Worm (Caenorhabditis elegans) whole organism, L1 larva: ENCODE measurements around the gene trap-4.

Experiments
- ceh-8 ChIP-seq: fragments of 200-800 bp; sonication (Bioruptor generic); optimal IDR thresholded peaks from 2 replicates; lab custom pipeline; 2018; ENCODE audit warnings: mild to moderate bottlenecking, missing genetic modification characterization, moderate library complexity, missing compliant biosample characterization
- fkh-4 ChIP-seq: sonication (generic microtip); optimal IDR thresholded peaks from 2 replicates; lab custom pipeline; 2016; ENCODE audit warnings: missing compliant biosample characterization, missing genetic modification characterization, borderline replicate concordance
- fos-1 ChIP-seq: fragments of 150-350 bp; optimal IDR thresholded peaks from 2 replicates; lab custom pipeline; 2014; ENCODE audit warnings: missing biosample characterization, missing genetic modification characterization
- lsy-2 ChIP-seq, 2 experiments: fragments of 150-350 bp; optimal IDR thresholded peaks; 2 replicates each; lab custom pipeline; 2014; ENCODE audit warnings: missing biosample characterization in 2 of 2, missing genetic modification characterization in 2 of 2
- nhr-11 ChIP-seq: fragments of 150-350 bp; optimal IDR thresholded peaks from 2 replicates; lab custom pipeline; 2014; ENCODE audit warnings: missing biosample characterization, missing genetic modification characterization
- nhr-28 ChIP-seq: fragments of 150-350 bp; optimal IDR thresholded peaks from 2 replicates; lab custom pipeline; 2014; ENCODE audit warnings: missing biosample characterization, missing genetic modification characterization
- nhr-76 ChIP-seq: sonication (generic microtip); optimal IDR thresholded peaks from 2 replicates; lab custom pipeline; 2017; ENCODE audit warnings: missing biosample characterization, missing genetic modification characterization
- nhr-84 ChIP-seq: sonication (generic microtip); optimal IDR thresholded peaks from 2 replicates; lab custom pipeline; 2017; ENCODE audit warnings: missing biosample characterization, missing genetic modification characterization
- rnt-1 ChIP-seq: sonication (generic microtip); optimal IDR thresholded peaks from 2 replicates; lab custom pipeline; 2016; ENCODE audit warnings: mild to moderate bottlenecking, missing genetic modification characterization, moderate library complexity, missing compliant biosample characterization
- sox-4 ChIP-seq: sonication (generic microtip); optimal IDR thresholded peaks from 2 replicates; lab custom pipeline; 2016; ENCODE audit warnings: missing genetic modification characterization, missing compliant biosample characterization
- sptf-1 ChIP-seq: fragments of 150-350 bp; optimal IDR thresholded peaks from 2 replicates; lab custom pipeline; 2014; ENCODE audit warnings: missing biosample characterization, missing genetic modification characterization
- unc-62 ChIP-seq: fragments of 150-350 bp; optimal IDR thresholded peaks from 2 replicates; lab custom pipeline; 2014; ENCODE audit warnings: missing biosample characterization, missing genetic modification reagents, missing genetic modification characterization
- zag-1 ChIP-seq: fragments of 150-350 bp; optimal IDR thresholded peaks from 2 replicates; lab custom pipeline; 2014; ENCODE audit warnings: missing biosample characterization, missing genetic modification characterization

DNA sequence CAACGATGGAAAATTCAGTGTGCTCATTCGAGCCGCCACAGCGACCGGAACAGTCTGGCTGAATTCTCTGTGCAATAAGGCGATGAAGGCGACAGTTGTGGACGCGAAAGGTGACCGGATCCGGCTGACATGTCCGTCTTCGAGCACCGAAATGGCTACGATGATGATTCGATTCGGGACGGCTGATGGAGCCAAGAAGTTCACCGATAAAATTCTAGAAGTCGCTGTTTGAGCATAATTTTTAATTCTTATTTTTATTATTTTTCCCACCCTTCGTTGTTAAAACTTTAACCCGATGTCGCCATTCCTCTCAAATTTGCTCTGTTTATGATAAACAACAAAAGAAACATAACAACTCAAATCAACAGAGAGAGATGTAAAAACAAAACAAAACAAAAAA, 3.0 kb upstream of the trap-4 start:
- TF ChIP-seq nhr-11 (tag; lab: Kevin White, UChicago): no peak
- TF ChIP-seq sptf-1 (tag; lab: Kevin White, UChicago): no peak
- TF ChIP-seq sox-4 (tag; lab: Kevin White, UChicago): no peak
- no peak for TF ChIP-seq nhr-28
- no peak for TF ChIP-seq lsy-2 (tag; optimal IDR thresholded peaks at IDR 0.05; lab: Kevin White, UChicago)
- no peak for TF ChIP-seq fos-1 (tag; lab: Kevin White, UChicago)
- TF ChIP-seq nhr-76 (tag; lab: Kevin White, UChicago): no peak
- TF ChIP-seq ceh-8 (GFP tag; lab: Kevin White, UChicago): no peak
- no peak for TF ChIP-seq fkh-4 (tag; lab: Kevin White, UChicago)
- TF ChIP-seq nhr-84 (tag; lab: Kevin White, UChicago): no peak
- no peak for TF ChIP-seq unc-62 (GFP tag; lab: Kevin White, UChicago)
- TF ChIP-seq zag-1: no peak
- no peak for TF ChIP-seq rnt-1 (tag; lab: Kevin White, UChicago)
